Fruit fly (Drosophila melanogaster) whole organism, embryonic: ENCODE data around the gene RpS8.

Experiments used
- BtbVII ChIP-seq: fragments of 200-800 bp; sonication (Bioruptor generic); optimal IDR thresholded peaks from 3 replicates; lab custom pipeline; 2017; ENCODE audit warnings: missing biosample characterization, mild to moderate bottlenecking, missing genetic modification characterization
- CG10209 ChIP-seq: fragments of 200-800 bp; sonication (Bioruptor generic); optimal IDR thresholded peaks from 3 replicates; lab custom pipeline; 2017; ENCODE audit warnings: missing biosample characterization, mild to moderate bottlenecking, missing genetic modification characterization, missing genetic modification reagents
- CG10366 ChIP-seq: fragments of 200-800 bp; sonication (Bioruptor generic); IDR thresholded peaks from 2 replicates; pipeline ENCODE4 v1.3.6; 2022; ENCODE audit warnings: missing biosample characterization, missing genetic modification characterization
- CG12659 ChIP-seq: fragments of 200-800 bp; sonication (Bioruptor generic); optimal IDR thresholded peaks from 3 replicates; lab custom pipeline; 2017; ENCODE audit warnings: mild to moderate bottlenecking, missing biosample characterization, missing genetic modification reagents, missing genetic modification characterization
- CG12744 ChIP-seq: fragments of 200-800 bp; sonication (Bioruptor generic); optimal IDR thresholded peaks from 2 replicates; lab custom pipeline; 2016; ENCODE audit warnings: missing biosample characterization, missing genetic modification characterization
- CG13296 ChIP-seq: fragments of 200-800 bp; sonication (Bioruptor generic); optimal IDR thresholded peaks from 3 replicates; lab custom pipeline; 2018; ENCODE audit warnings: missing biosample characterization, mild to moderate bottlenecking, missing genetic modification characterization
- CG13424 ChIP-seq: fragments of 200-800 bp; sonication (Bioruptor generic); optimal IDR thresholded peaks from 2 replicates; lab custom pipeline; 2019; ENCODE audit warnings: missing biosample characterization, mild to moderate bottlenecking, missing genetic modification characterization, moderate library complexity
- CG14710 ChIP-seq: fragments of 200-800 bp; sonication (Bioruptor generic); optimal IDR thresholded peaks from 3 replicates; lab custom pipeline; 2019; ENCODE audit warnings: missing biosample characterization, mild to moderate bottlenecking, missing genetic modification characterization, moderate library complexity
- CG15269 ChIP-seq: fragments of 200-800 bp; sonication (Bioruptor generic); optimal IDR thresholded peaks from 2 replicates; lab custom pipeline; 2018; ENCODE audit warnings: missing biosample characterization, mild to moderate bottlenecking, missing genetic modification characterization, moderate library complexity
- CG15601 ChIP-seq: fragments of 200-800 bp; sonication (Bioruptor generic); optimal IDR thresholded peaks from 3 replicates; lab custom pipeline; 2019; ENCODE audit warnings: missing biosample characterization, mild to moderate bottlenecking, missing genetic modification characterization, moderate library complexity
- CG1603 ChIP-seq: fragments of 200-800 bp; sonication (Bioruptor generic); optimal IDR thresholded peaks from 2 replicates; lab custom pipeline; 2019; ENCODE audit warnings: missing biosample characterization, mild to moderate bottlenecking, missing genetic modification characterization, moderate library complexity
- CG17912 ChIP-seq: fragments of 200-800 bp; sonication (Bioruptor generic); optimal IDR thresholded peaks from 2 replicates; lab custom pipeline; 2018; ENCODE audit warnings: missing biosample characterization, mild to moderate bottlenecking, missing genetic modification characterization
- CG30020 ChIP-seq: fragments of 200-800 bp; optimal IDR thresholded peaks from 2 replicates; lab custom pipeline; 2019; ENCODE audit warnings: missing biosample characterization, mild to moderate bottlenecking, missing genetic modification characterization, moderate library complexity
- CG30403 ChIP-seq: fragments of 200-800 bp; sonication (Bioruptor generic); optimal IDR thresholded peaks from 3 replicates; lab custom pipeline; 2016; ENCODE audit warnings: missing biosample characterization, missing genetic modification characterization
- CG3163 ChIP-seq: fragments of 200-800 bp; sonication (Bioruptor generic); optimal IDR thresholded peaks from 3 replicates; lab custom pipeline; 2016; ENCODE audit warnings: missing biosample characterization, missing genetic modification characterization
- CG32767 ChIP-seq: fragments of 200-800 bp; sonication (Bioruptor generic); IDR thresholded peaks from 2 replicates; pipeline ENCODE4 v1.3.6; 2022; ENCODE audit warnings: missing biosample characterization, missing genetic modification characterization
- CG3838 ChIP-seq: fragments of 200-800 bp; sonication (Bioruptor generic); optimal IDR thresholded peaks from 3 replicates; lab custom pipeline; 2016; ENCODE audit warnings: missing biosample characterization, missing genetic modification characterization
- CG5953 ChIP-seq: fragments of 200-800 bp; sonication (Bioruptor generic); IDR thresholded peaks from 2 replicates; pipeline ENCODE4 v1.3.6; 2022; ENCODE audit warnings: missing biosample characterization, missing genetic modification characterization
- CG6654 ChIP-seq: fragments of 200-800 bp; sonication (Bioruptor generic); optimal IDR thresholded peaks from 2 replicates; lab custom pipeline; 2017; ENCODE audit warnings: missing biosample characterization, mild to moderate bottlenecking, missing genetic modification characterization
- CG7786 ChIP-seq: fragments of 200-800 bp; sonication (Bioruptor generic); optimal IDR thresholded peaks from 2 replicates; lab custom pipeline; 2016; ENCODE audit warnings: missing biosample characterization, missing genetic modification characterization
- CHES-1-like ChIP-seq: fragments of 200-800 bp; sonication (Bioruptor generic); optimal IDR thresholded peaks from 2 replicates; lab custom pipeline; 2016; ENCODE audit warnings: missing biosample characterization, missing genetic modification characterization
- D19B ChIP-seq: fragments of 200-800 bp; sonication (Bioruptor generic); optimal IDR thresholded peaks from 2 replicates; lab custom pipeline; 2017; ENCODE audit warnings: missing biosample characterization, mild to moderate bottlenecking, missing genetic modification characterization
- HLH3B ChIP-seq: fragments of 200-800 bp; sonication (Bioruptor generic); IDR thresholded peaks from 2 replicates; pipeline ENCODE4 v1.3.6; 2022; ENCODE audit warnings: missing biosample characterization, missing genetic modification characterization
- HLHmδ ChIP-seq: fragments of 200-800 bp; sonication (Bioruptor generic); optimal IDR thresholded peaks from 2 replicates; lab custom pipeline; 2018; ENCODE audit warnings: missing biosample characterization, mild to moderate bottlenecking, missing genetic modification characterization, moderate library complexity
- Hsf ChIP-seq: fragments of 200-800 bp; sonication (Bioruptor generic); optimal IDR thresholded peaks from 3 replicates; lab custom pipeline; 2016; ENCODE audit warnings: missing biosample characterization, missing genetic modification characterization
- Max ChIP-seq: fragments of 200-800 bp; sonication (Bioruptor generic); optimal IDR thresholded peaks from 2 replicates; lab custom pipeline; 2016; ENCODE audit warnings: missing biosample characterization, mild to moderate bottlenecking, missing genetic modification characterization
- Mes4 ChIP-seq: fragments of 200-800 bp; sonication (Bioruptor generic); optimal IDR thresholded peaks from 2 replicates; lab custom pipeline; 2016; ENCODE audit warnings: missing biosample characterization, missing genetic modification characterization
- Myb ChIP-seq: fragments of 200-800 bp; sonication (Bioruptor generic); optimal IDR thresholded peaks from 2 replicates; lab custom pipeline; 2016; ENCODE audit warnings: missing biosample characterization, missing genetic modification characterization
- Rx ChIP-seq: fragments of 200-800 bp; sonication (Bioruptor generic); IDR thresholded peaks from 2 replicates; pipeline ENCODE4 v1.3.6; 2022; ENCODE audit warnings: missing biosample characterization, missing genetic modification characterization
- Side ChIP-seq: fragments of 200-800 bp; sonication (Bioruptor generic); optimal IDR thresholded peaks from 2 replicates; lab custom pipeline; 2016; ENCODE audit warnings: missing biosample characterization, missing genetic modification characterization
- Sox102F ChIP-seq: fragments of 200-800 bp; sonication (Bioruptor generic); optimal IDR thresholded peaks from 2 replicates; lab custom pipeline; 2018; ENCODE audit warnings: missing biosample characterization, mild to moderate bottlenecking, missing genetic modification characterization, moderate library complexity
- TFAM ChIP-seq: fragments of 200-800 bp; sonication (Bioruptor generic); optimal IDR thresholded peaks from 2 replicates; lab custom pipeline; 2017; ENCODE audit warnings: missing biosample characterization, missing genetic modification characterization, inconsistent platforms
- chif ChIP-seq, 2 experiments: fragments of 200-800 bp; sonication (Bioruptor generic); optimal IDR thresholded peaks; 3 replicates each; lab custom pipeline; 2016; ENCODE audit warnings: missing biosample characterization in 2 of 2, missing genetic modification characterization in 2 of 2
- chn ChIP-seq: fragments of 200-800 bp; sonication (Bioruptor generic); optimal IDR thresholded peaks from 2 replicates; lab custom pipeline; 2016; ENCODE audit warnings: missing biosample characterization, missing genetic modification characterization
- crp ChIP-seq, 2 experiments: fragments of 200-800 bp; sonication (Bioruptor generic); optimal IDR thresholded peaks; 2 replicates in 1 of 2; 3 replicates in 1 of 2; lab custom pipeline; 2017; ENCODE audit warnings: missing biosample characterization in 2 of 2, missing genetic modification characterization in 2 of 2, mild to moderate bottlenecking in 1 of 2, moderate library complexity in 1 of 2
- en ChIP-seq: fragments of 200-800 bp; sonication (Bioruptor generic); optimal IDR thresholded peaks from 2 replicates; lab custom pipeline; 2016; ENCODE audit warnings: missing biosample characterization, missing genetic modification characterization
- esg ChIP-seq: fragments of 200-800 bp; sonication (Bioruptor generic); conservative IDR thresholded peaks from 2 replicates; pipeline ENCODE4 v1.3.6; 2022; ENCODE audit warnings: missing biosample characterization, missing genetic modification characterization
- ham ChIP-seq: fragments of 200-800 bp; sonication (Bioruptor generic); IDR thresholded peaks from 2 replicates; pipeline ENCODE4 v1.3.6; 2022; ENCODE audit warnings: missing biosample characterization, missing genetic modification characterization
- inv ChIP-seq: fragments of 200-800 bp; sonication (Bioruptor generic); IDR thresholded peaks from 2 replicates; pipeline ENCODE4 v1.3.6; 2022; ENCODE audit warnings: missing biosample characterization, missing genetic modification characterization; ENCODE audit not compliant: partially characterized antibody
- kay ChIP-seq: fragments of 200-800 bp; sonication (Bioruptor generic); optimal IDR thresholded peaks from 2 replicates; lab custom pipeline; 2016; ENCODE audit warnings: missing biosample characterization, missing genetic modification characterization
- mam ChIP-seq: fragments of 200-800 bp; sonication (Bioruptor generic); optimal IDR thresholded peaks from 3 replicates; lab custom pipeline; 2016; ENCODE audit warnings: missing biosample characterization, missing genetic modification characterization
- mld ChIP-seq: fragments of 200-800 bp; sonication (Bioruptor generic); IDR thresholded peaks from 3 replicates; pipeline ENCODE4 v1.3.6; 2022; ENCODE audit warnings: missing biosample characterization, missing genetic modification characterization; ENCODE audit not compliant: partially characterized antibody
- nom ChIP-seq: fragments of 200-800 bp; sonication (Bioruptor generic); optimal IDR thresholded peaks from 2 replicates; lab custom pipeline; 2017; ENCODE audit warnings: missing biosample characterization, missing genetic modification characterization, mild to moderate bottlenecking, moderate library complexity, missing genetic modification reagents
- row ChIP-seq: fragments of 200-800 bp; sonication (Bioruptor generic); IDR thresholded peaks from 3 replicates; pipeline ENCODE4 v1.3.6; 2022; ENCODE audit warnings: missing biosample characterization, missing genetic modification characterization
- tll ChIP-seq, 2 experiments: fragments of 200-800 bp in 1 of 2; fragments of >200 bp in 1 of 2; sonication (Bioruptor generic) in 1 of 2; optimal IDR thresholded peaks; 2 replicates each; lab custom pipeline; 2017 to 2019; ENCODE audit warnings: missing biosample characterization in 2 of 2, missing genetic modification characterization in 2 of 2, mild to moderate bottlenecking in 1 of 2, moderate library complexity in 1 of 2
- vfl ChIP-seq: fragments of 200-800 bp; sonication (Bioruptor generic); optimal IDR thresholded peaks from 2 replicates; lab custom pipeline; 2016; ENCODE audit warnings: missing biosample characterization, missing genetic modification characterization
- vnd ChIP-seq: fragments of 200-800 bp; sonication (Bioruptor generic); IDR thresholded peaks from 3 replicates; pipeline ENCODE4 v1.3.6; 2022; ENCODE audit warnings: missing biosample characterization, missing genetic modification characterization; ENCODE audit not compliant: partially characterized antibody
- vvl ChIP-seq: fragments of 200-800 bp; sonication (Bioruptor generic); IDR thresholded peaks from 2 replicates; pipeline ENCODE4 v1.3.6; 2022; ENCODE audit warnings: missing biosample characterization, missing genetic modification characterization
- zf30C ChIP-seq: fragments of 200-800 bp; sonication (Bioruptor generic); optimal IDR thresholded peaks from 3 replicates; lab custom pipeline; 2018; ENCODE audit warnings: missing biosample characterization, mild to moderate bottlenecking, missing genetic modification characterization

Gene RpS8

DNA sequence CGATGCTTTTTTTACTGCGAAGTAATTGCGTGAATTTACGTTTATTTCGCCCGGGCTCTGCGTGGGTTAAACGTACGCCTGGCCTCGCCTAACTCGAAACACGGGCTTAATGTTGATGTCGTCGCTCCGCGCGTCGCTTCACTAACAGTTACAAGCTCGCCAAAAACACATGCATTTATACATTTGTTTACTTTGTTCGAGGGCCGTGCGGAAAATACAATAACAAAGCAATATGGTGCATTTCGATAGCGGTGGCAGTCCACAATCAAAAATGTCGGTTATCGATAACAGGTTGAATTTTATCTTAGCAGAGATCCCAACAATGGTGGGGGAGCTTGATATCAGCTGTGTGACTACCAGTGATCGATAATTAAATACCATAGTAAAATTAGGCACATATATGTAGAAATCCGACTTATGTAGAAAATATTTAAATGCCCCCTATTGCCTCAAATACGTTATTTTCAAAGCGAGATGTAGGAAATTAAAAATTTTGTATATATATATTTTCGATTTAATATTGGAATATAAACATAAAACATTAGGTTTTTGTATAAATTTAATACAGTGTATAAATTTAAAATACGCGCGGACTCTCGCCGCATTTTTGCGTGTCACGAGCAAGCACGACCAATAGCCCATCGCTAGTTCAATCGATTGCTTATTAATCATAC, 7.4 kb downstream of the RpS8 start, which contains the start of gene Zip99C (continued):
- TF ChIP-seq CG13296 (GFP tag; lab: Kevin White, UChicago) (peak; percentile 1), nom (GFP tag; lab: Kevin White, UChicago) (peak; percentile 32), CG30403 (GFP tag; lab: Kevin White, UChicago) (peak; percentile 59), row (GFP tag; lab: Robert Waterston, UW) (peak; percentile 82), HLH3B (GFP tag; lab: Robert Waterston, UW) (0 out of 2 replicates have a peak, but pooled peaks have one; percentile 26), kay (GFP tag; lab: Kevin White, UChicago) (peak; percentile 99), CG13424 (tag; lab: Kevin White, UChicago) (peak; percentile 23), CG6654 (GFP tag; lab: Kevin White, UChicago) (no peak), BtbVII (GFP tag; lab: Kevin White, UChicago) (no peak), crp (GFP tag; optimal IDR thresholded peaks at IDR 0.05; lab: Kevin White, UChicago) (peak; percentile 98 to 99), chn (peak; percentile 54), CG14710 (tag; lab: Kevin White, UChicago) (peak; percentile 81), tll (GFP tag; optimal IDR thresholded peaks at IDR 0.05; lab: Kevin White, UChicago) (peak in 1 of 2 experiments; percentile 18), CG7786 (GFP tag; lab: Kevin White, UChicago) (no peak), CG3163 (GFP tag; lab: Kevin White, UChicago) (no peak), Myb (GFP tag; lab: Kevin White, UChicago) (peak; percentile 36), Rx (GFP tag; lab: Robert Waterston, UW) (no peak), CG1603 (tag; lab: Kevin White, UChicago) (peak; percentile 64), vfl (GFP tag; lab: Kevin White, UChicago) (no peak), CG30020 (peak; percentile 60), esg (GFP tag; lab: Robert Waterston, UW) (no peak), CHES-1-like (no peak), HLHmδ (GFP tag; lab: Kevin White, UChicago) (no peak), CG15601 (tag; lab: Kevin White, UChicago) (peak; percentile 71), zf30C (GFP tag; lab: Kevin White, UChicago) (no peak), CG3838 (GFP tag; lab: Kevin White, UChicago) (peak; percentile 38), TFAM (GFP tag; lab: Kevin White, UChicago) (no peak), CG10209 (GFP tag; lab: Kevin White, UChicago) (peak; percentile 16), Hsf (GFP tag; lab: Kevin White, UChicago) (peak; percentile 16), CG32767 (GFP tag; lab: Robert Waterston, UW) (no peak), ham (GFP tag; lab: Robert Waterston, UW) (no peak), CG15269 (peak; percentile 35), CG12659 (peak; percentile 65), Side (no peak), vvl (GFP tag; lab: Robert Waterston, UW) (peak; percentile 23; the same call in 1 of the 2 replicates), vnd (peak; percentile 88), CG17912 (no peak), inv (GFP tag; lab: Robert Waterston, UW) (peak; percentile 91), chif (GFP tag; optimal IDR thresholded peaks at IDR 0.05; lab: Kevin White, UChicago) (peak in 1 of 2 experiments; percentile 2), mam (GFP tag; lab: Kevin White, UChicago) (peak; percentile 35), CG10366 (peak; percentile 24; the same call in 1 of the 2 replicates), D19B (GFP tag; lab: Kevin White, UChicago) (no peak), mld (GFP tag; lab: Robert Waterston, UW) (peak; percentile 81), Max (GFP tag; lab: Kevin White, UChicago) (peak; percentile 55), CG12744 (GFP tag; lab: Kevin White, UChicago) (no peak), Mes4 (GFP tag; lab: Kevin White, UChicago) (no peak), en (GFP tag; lab: Kevin White, UChicago) (no peak), CG5953 (GFP tag; lab: Robert Waterston, UW) (no peak), Sox102F (GFP tag; lab: Kevin White, UChicago) (no peak)
